Worm (Caenorhabditis elegans) whole organism, L4 larva: ENCODE data around the gene C03F11.2.
A peak's percentile ranks its signal among the peaks of the same experiment; 100 is the strongest.

Experiments
- F10B5.3 ChIP-seq: sonication (generic microtip); optimal IDR thresholded peaks from 2 replicates; lab custom pipeline; 2016; ENCODE audit warnings: mild to moderate bottlenecking, missing genetic modification characterization, missing compliant biosample characterization
- F37D6.2 ChIP-seq: sonication (generic microtip); optimal IDR thresholded peaks from 2 replicates; lab custom pipeline; 2016; ENCODE audit warnings: mild to moderate bottlenecking, missing genetic modification characterization, missing compliant biosample characterization
- F49E8.2 ChIP-seq: sonication (generic microtip); optimal IDR thresholded peaks from 2 replicates; lab custom pipeline; 2016; ENCODE audit warnings: missing compliant biosample characterization, mild to moderate bottlenecking, missing genetic modification characterization, borderline replicate concordance
- R02D3.7 ChIP-seq: fragments of 150-350 bp; sonication (generic microtip); optimal IDR thresholded peaks from 3 replicates; lab custom pipeline; 2014; ENCODE audit warnings: missing biosample characterization, missing genetic modification characterization
- ZK546.5 ChIP-seq, 2 experiments: sonication (generic microtip); optimal IDR thresholded peaks; 2 replicates each; lab custom pipeline; 2017; ENCODE audit warnings: missing biosample characterization in 2 of 2, missing genetic modification characterization in 2 of 2
- aly-2 ChIP-seq: sonication (generic microtip); optimal IDR thresholded peaks from 2 replicates; lab custom pipeline; 2018; ENCODE audit warnings: missing biosample characterization, missing genetic modification characterization
- ceh-28 ChIP-seq: fragments of 150-350 bp; optimal IDR thresholded peaks from 2 replicates; lab custom pipeline; 2014; ENCODE audit warnings: missing biosample characterization, missing genetic modification reagents, missing genetic modification characterization
- ceh-82 ChIP-seq: sonication (generic microtip); optimal IDR thresholded peaks from 2 replicates; lab custom pipeline; 2017; ENCODE audit warnings: missing biosample characterization, missing genetic modification characterization
- ces-1 ChIP-seq: fragments of 150-350 bp; sonication (generic microtip); optimal IDR thresholded peaks from 4 replicates; lab custom pipeline; 2014; ENCODE audit warnings: missing biosample characterization, missing genetic modification reagents, missing genetic modification characterization
- daf-16 ChIP-seq, 3 experiments: sonication (generic microtip); optimal IDR thresholded peaks; 2 replicates each; lab custom pipeline; 2016 to 2017; ENCODE audit warnings: missing genetic modification characterization in 3 of 3, missing genetic modification reagents in 3 of 3, mild to moderate bottlenecking in 2 of 3, missing compliant biosample characterization in 2 of 3, missing biosample characterization in 1 of 3, moderate library complexity in 1 of 3
- dmd-6 ChIP-seq: fragments of 200-800 bp; sonication (Bioruptor generic); IDR thresholded peaks from 2 replicates; pipeline ENCODE4 v1.3.6; 2022; ENCODE audit warnings: missing genetic modification reagents, missing genetic modification characterization, missing compliant biosample characterization
- dmd-8 ChIP-seq: fragments of 200-800 bp; sonication (Bioruptor generic); IDR thresholded peaks from 2 replicates; pipeline ENCODE4 v1.3.6; 2022; ENCODE audit warnings: missing genetic modification characterization, missing compliant biosample characterization
- dpl-1 ChIP-seq: fragments of 150-350 bp; optimal IDR thresholded peaks from 2 replicates; lab custom pipeline; 2014; ENCODE audit warnings: missing biosample characterization, missing genetic modification reagents, missing genetic modification characterization
- dve-1 ChIP-seq: sonication (generic microtip); optimal IDR thresholded peaks from 2 replicates; lab custom pipeline; 2017; ENCODE audit warnings: antibody characterized with exemption, mild to moderate bottlenecking, missing genetic modification characterization, missing compliant biosample characterization; ENCODE audit not compliant: insufficient read depth
- egl-27 ChIP-seq: sonication (generic microtip); optimal IDR thresholded peaks from 3 replicates; lab custom pipeline; 2017; ENCODE audit warnings: missing biosample characterization, missing genetic modification reagents, missing genetic modification characterization
- fkh-10 ChIP-seq: fragments of 150-350 bp; optimal IDR thresholded peaks from 2 replicates; lab custom pipeline; 2014; ENCODE audit warnings: missing biosample characterization, missing genetic modification reagents, missing genetic modification characterization
- gei-8 ChIP-seq: fragments of 200-800 bp; sonication (Bioruptor generic); optimal IDR thresholded peaks from 2 replicates; lab custom pipeline; 2018; ENCODE audit warnings: mild to moderate bottlenecking, missing genetic modification characterization, missing compliant biosample characterization
- hlh-11 ChIP-seq: fragments of 200-800 bp; sonication (Bioruptor generic); optimal IDR thresholded peaks from 2 replicates; lab custom pipeline; 2018; ENCODE audit warnings: mild to moderate bottlenecking, missing genetic modification characterization, missing compliant biosample characterization
- hlh-30 ChIP-seq: sonication (generic microtip); optimal IDR thresholded peaks from 2 replicates; lab custom pipeline; 2017; ENCODE audit warnings: antibody characterized with exemption, mild to moderate bottlenecking, missing genetic modification characterization, missing compliant biosample characterization; ENCODE audit not compliant: insufficient read depth
- jun-1 ChIP-seq: fragments of 150-350 bp; optimal IDR thresholded peaks from 2 replicates; lab custom pipeline; 2014; ENCODE audit warnings: missing biosample characterization, missing genetic modification reagents, missing genetic modification characterization
- lin-15B ChIP-seq: fragments of 150-350 bp; sonication (generic microtip); optimal IDR thresholded peaks from 3 replicates; lab custom pipeline; 2014; ENCODE audit warnings: missing biosample characterization, missing genetic modification characterization
- lin-29 ChIP-seq: fragments of 200-800 bp; sonication (Bioruptor generic); IDR thresholded peaks from 2 replicates; pipeline ENCODE4 v1.3.6; 2022; ENCODE audit warnings: missing genetic modification reagents, missing genetic modification characterization, missing compliant biosample characterization
- mep-1 ChIP-seq: fragments of 150-350 bp; sonication (generic microtip); optimal IDR thresholded peaks from 3 replicates; lab custom pipeline; 2014; ENCODE audit warnings: missing biosample characterization, missing genetic modification characterization
- mes-2 ChIP-seq: sonication (generic microtip); optimal IDR thresholded peaks from 2 replicates; lab custom pipeline; 2016; ENCODE audit warnings: missing genotype, mild to moderate bottlenecking, missing genetic modification characterization, missing compliant biosample characterization; ENCODE audit not compliant: poor library complexity, severe bottlenecking
- mxl-2 ChIP-seq: fragments of 200-800 bp; sonication (Bioruptor generic); conservative IDR thresholded peaks from 2 replicates; pipeline ENCODE4 v1.3.6; 2022; ENCODE audit warnings: missing genetic modification reagents, missing genetic modification characterization, missing compliant biosample characterization
- mxl-3 ChIP-seq: fragments of 200-800 bp; sonication (Bioruptor generic); optimal IDR thresholded peaks from 2 replicates; lab custom pipeline; 2018; ENCODE audit warnings: mild to moderate bottlenecking, missing genetic modification characterization, missing compliant biosample characterization
- nhr-11 ChIP-seq: fragments of 150-350 bp; optimal IDR thresholded peaks from 2 replicates; lab custom pipeline; 2014; ENCODE audit warnings: missing biosample characterization, missing genetic modification characterization
- nhr-25 ChIP-seq: sonication (generic microtip); optimal IDR thresholded peaks from 2 replicates; lab custom pipeline; 2017; ENCODE audit warnings: missing genetic modification characterization, mild to moderate bottlenecking, missing compliant biosample characterization, antibody characterized with exemption, moderate library complexity, borderline replicate concordance; ENCODE audit not compliant: insufficient read depth
- nhr-28 ChIP-seq: fragments of 150-350 bp; optimal IDR thresholded peaks from 2 replicates; lab custom pipeline; 2014; ENCODE audit warnings: missing biosample characterization, missing genetic modification characterization
- nhr-76 ChIP-seq: fragments of 150-350 bp; optimal IDR thresholded peaks from 2 replicates; lab custom pipeline; 2014; ENCODE audit warnings: missing biosample characterization, missing genetic modification characterization
- nhr-77 ChIP-seq: fragments of 150-350 bp; optimal IDR thresholded peaks from 2 replicates; lab custom pipeline; 2014; ENCODE audit warnings: missing biosample characterization, missing genetic modification characterization
- php-3 ChIP-seq: fragments of 200-800 bp; sonication (Bioruptor generic); IDR thresholded peaks from 2 replicates; pipeline ENCODE4 v1.3.6; 2022; ENCODE audit warnings: missing genetic modification reagents, missing genetic modification characterization, missing compliant biosample characterization
- pqm-1 ChIP-seq: sonication (generic microtip); optimal IDR thresholded peaks from 2 replicates; lab custom pipeline; 2017; ENCODE audit warnings: missing biosample characterization, missing genetic modification characterization
- rbr-2 ChIP-seq: sonication (generic microtip); optimal IDR thresholded peaks from 2 replicates; lab custom pipeline; 2016; ENCODE audit warnings: missing genotype, missing genetic modification characterization, missing compliant biosample characterization
- skn-1 ChIP-seq: fragments of 150-350 bp; optimal IDR thresholded peaks from 2 replicates; lab custom pipeline; 2014; ENCODE audit warnings: missing biosample characterization, missing genetic modification characterization
- snpc-1.2 ChIP-seq: fragments of 200-800 bp; sonication (Bioruptor generic); IDR thresholded peaks from 2 replicates; pipeline ENCODE4 v1.3.6; 2022; ENCODE audit warnings: missing genetic modification reagents, missing genetic modification characterization, missing compliant biosample characterization
- spr-1 ChIP-seq: sonication (generic microtip); optimal IDR thresholded peaks from 2 replicates; lab custom pipeline; 2016; ENCODE audit warnings: mild to moderate bottlenecking, missing genetic modification characterization, missing compliant biosample characterization
- tag-97 ChIP-seq: fragments of 200-800 bp; sonication (Bioruptor generic); IDR thresholded peaks from 2 replicates; pipeline ENCODE4 v1.3.6; 2022; ENCODE audit warnings: missing genetic modification characterization, missing compliant biosample characterization
- unc-130 ChIP-seq: sonication (generic microtip); optimal IDR thresholded peaks from 2 replicates; lab custom pipeline; 2016; ENCODE audit warnings: missing genetic modification reagents, missing genetic modification characterization, missing compliant biosample characterization
- zag-1 ChIP-seq: fragments of 150-350 bp; optimal IDR thresholded peaks from 2 replicates; lab custom pipeline; 2014; ENCODE audit warnings: missing biosample characterization, missing genetic modification characterization
- zfp-2 ChIP-seq: sonication (generic microtip); optimal IDR thresholded peaks from 2 replicates; lab custom pipeline; 2016; ENCODE audit warnings: mild to moderate bottlenecking, missing genetic modification characterization, missing compliant biosample characterization

The C03F11.2 gene

DNA sequence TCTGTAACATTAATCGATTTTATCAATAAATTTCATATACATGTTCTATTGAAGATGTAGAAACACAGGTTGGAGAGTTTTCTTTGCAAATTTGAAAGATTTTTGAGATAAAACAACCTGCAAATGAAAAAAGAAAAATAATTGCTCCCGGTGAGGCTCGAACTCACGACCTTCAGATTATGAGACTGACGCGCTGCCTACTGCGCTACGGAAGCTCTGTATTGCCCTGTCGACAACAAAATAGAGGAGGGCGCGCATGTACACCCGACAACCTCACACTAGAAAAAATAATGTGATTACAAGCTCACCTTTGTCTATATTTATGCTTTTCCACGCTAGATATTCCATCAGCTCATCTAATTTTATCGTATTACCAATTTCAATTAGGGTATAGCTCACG is 10.1 kb upstream of the C03F11.2 start (continued):
- TF ChIP-seq F49E8.2 (tag; lab: Kevin White, UChicago) (no peak), zfp-2 (tag; lab: Kevin White, UChicago) (no peak), mxl-2 (no peak), aly-2 (tag; lab: Kevin White, UChicago) (no peak), R02D3.7 (tag; lab: Kevin White, UChicago) (no peak), rbr-2 (peak; percentile 48), nhr-76 (tag; lab: Kevin White, UChicago) (no peak), gei-8 (GFP tag; lab: Kevin White, UChicago) (peak; percentile 7), dmd-8 (GFP tag; lab: Robert Waterston, UW) (peak; percentile 63; the same call in 1 of the 2 replicates), ZK546.5 (tag; optimal IDR thresholded peaks at IDR 0.05; lab: Kevin White, UChicago) (no peak), ceh-82 (tag; lab: Kevin White, UChicago) (no peak), ceh-28 (tag; lab: Kevin White, UChicago) (no peak), nhr-77 (no peak), lin-15B (no peak), nhr-25 (tag; lab: Kevin White, UChicago) (no peak), unc-130 (GFP tag; lab: Kevin White, UChicago) (peak; percentile 14), lin-29 (no peak), F10B5.3 (peak; percentile 11), fkh-10 (no peak), skn-1 (no peak), daf-16 (GFP tag; optimal IDR thresholded peaks at IDR 0.05; lab: Kevin White, UChicago) (peak in 1 of 2 experiments; percentile 50), daf-16 (tag; optimal IDR thresholded peaks at IDR 0.05; lab: Kevin White, UChicago) (peak; percentile 25), F37D6.2 (tag; lab: Kevin White, UChicago) (no peak), zag-1 (no peak)

DNA sequence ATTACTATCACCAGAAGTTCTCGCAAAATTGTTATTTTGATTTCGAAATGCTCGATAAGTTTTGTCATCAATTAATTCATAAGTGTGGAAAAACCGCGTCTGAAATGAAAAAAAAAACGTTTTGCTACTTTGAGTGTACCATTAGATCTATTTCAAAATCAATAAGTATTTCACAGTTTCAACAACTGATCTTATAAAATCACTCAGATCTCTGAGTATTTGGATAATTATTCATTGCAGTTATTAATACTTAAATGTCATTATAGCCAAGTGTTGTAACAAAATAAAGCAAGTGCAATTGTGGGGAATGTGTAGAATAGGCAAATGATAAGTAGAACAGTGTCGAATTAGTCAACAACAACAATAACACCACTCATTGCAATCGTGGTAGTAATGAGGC is 9.1 kb upstream of the C03F11.2 start, which contains the start of gene C03F11.4:
Gene C03F11.4 (minus strand): TSS at position 101 of the 400 bp plus-strand sequence.
- no peak for TF ChIP-seq spr-1
- TF ChIP-seq jun-1 (tag; lab: Kevin White, UChicago): no peak
- TF ChIP-seq ces-1: no peak
- TF ChIP-seq tag-97 (GFP tag; lab: Robert Waterston, UW): no peak
- no peak for TF ChIP-seq F49E8.2 (tag; lab: Kevin White, UChicago)
- no peak for TF ChIP-seq mep-1 (tag; lab: Kevin White, UChicago)
- no peak for TF ChIP-seq dpl-1 (GFP tag; lab: Kevin White, UChicago)
- no peak for TF ChIP-seq zag-1
- TF ChIP-seq nhr-11 (tag; lab: Kevin White, UChicago): no peak
- TF ChIP-seq, all 104 proteins: peak for 0

DNA sequence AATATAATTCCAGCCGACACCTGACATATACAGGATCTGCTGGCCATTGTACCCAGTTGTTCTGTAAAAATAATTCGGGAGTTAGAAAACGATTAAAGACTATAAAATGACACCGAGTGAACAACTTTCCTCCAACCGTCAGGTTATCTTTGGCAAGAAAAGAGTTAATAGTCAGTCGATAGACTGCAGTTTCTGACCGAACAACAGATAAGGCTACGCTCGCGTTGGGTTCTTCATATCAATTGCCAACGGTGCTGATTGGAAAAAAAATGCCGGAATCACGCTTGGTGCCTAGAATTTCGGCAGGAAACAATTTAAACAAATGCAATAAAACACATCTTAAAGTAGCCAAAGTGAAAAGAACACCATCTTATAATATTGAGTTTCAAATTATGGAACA is 3.3 kb upstream of the C03F11.2 start, which contains the start of gene scav-1:
Gene scav-1 (minus strand): TSS at position 61 of the 400 bp plus-strand sequence.
- 0 out of 2 replicates have a peak, but pooled peaks have one; percentile 41 for TF ChIP-seq php-3
- peak; percentile 89 for TF ChIP-seq nhr-28 (tag; lab: Kevin White, UChicago)
- no peak for TF ChIP-seq snpc-1.2
- peak; percentile 25 for TF ChIP-seq mxl-3 (GFP tag; lab: Kevin White, UChicago)
- peak; percentile 97 for TF ChIP-seq pqm-1 (tag; lab: Kevin White, UChicago)
- TF ChIP-seq hlh-30 (tag; lab: Kevin White, UChicago): peak; percentile 2
- TF ChIP-seq mes-2: peak; percentile 13
- TF ChIP-seq egl-27 (tag; lab: Kevin White, UChicago): no peak
- peak; percentile 71 for TF ChIP-seq hlh-11 (tag; lab: Kevin White, UChicago)
- TF ChIP-seq dmd-6 (GFP tag; lab: Robert Waterston, UW): peak; percentile 82
- peak; percentile 32 for TF ChIP-seq dve-1 (tag; lab: Kevin White, UChicago)
- TF ChIP-seq daf-16 (GFP tag; optimal IDR thresholded peaks at IDR 0.05; lab: Kevin White, UChicago): no peak
- peak; percentile 81 for TF ChIP-seq daf-16 (tag; optimal IDR thresholded peaks at IDR 0.05; lab: Kevin White, UChicago)
- no peak for TF ChIP-seq nhr-11 (tag; lab: Kevin White, UChicago)
- TF ChIP-seq nhr-77: peak; percentile 69
